Fruit fly (Drosophila melanogaster) whole organism: ENCODE results near the gene Trmt112.
A peak's percentile ranks its signal among the peaks of the same experiment; 100 is the strongest.

ENCODE experiments used
- CG8478 ChIP-seq: fragments of >200 bp; optimal IDR thresholded peaks from 2 replicates; lab custom pipeline; 2018; ENCODE audit warnings: inconsistent platforms
- Dll ChIP-seq: fragments of >200 bp; optimal IDR thresholded peaks from 2 replicates; lab custom pipeline; 2017
- pan ChIP-seq: fragments of >200 bp; optimal IDR thresholded peaks from 2 replicates; lab custom pipeline; 2017
- psq ChIP-seq: fragments of >200 bp; optimal IDR thresholded peaks from 2 replicates; lab custom pipeline; 2017

dm6 chr3L:21252932-21253760, 36.5 kb upstream of the Trmt112 start:
- TF ChIP-seq Dll (lab: Kevin White, UChicago) (peak; percentile 17), pan (lab: Kevin White, UChicago) (no peak), CG8478 (no peak), psq (lab: Kevin White, UChicago) (no peak)
